Worm (Caenorhabditis elegans) whole organism, L4 larva: Measurements from ENCODE around the gene odr-7.

Experiments
- D1046.2 ChIP-seq: fragments of 200-800 bp; sonication (Bioruptor generic); IDR thresholded peaks from 2 replicates; pipeline ENCODE4 v1.3.6; 2022; ENCODE audit warnings: missing genetic modification characterization, missing compliant biosample characterization
- F10B5.3 ChIP-seq: sonication (generic microtip); optimal IDR thresholded peaks from 2 replicates; lab custom pipeline; 2016; ENCODE audit warnings: mild to moderate bottlenecking, missing genetic modification characterization, missing compliant biosample characterization
- R02D3.7 ChIP-seq: fragments of 150-350 bp; sonication (generic microtip); optimal IDR thresholded peaks from 3 replicates; lab custom pipeline; 2014; ENCODE audit warnings: missing biosample characterization, missing genetic modification characterization
- Y48G9A.11 ChIP-seq: fragments of 200-800 bp; sonication (Bioruptor generic); IDR thresholded peaks from 2 replicates; pipeline ENCODE4 v1.3.6; 2022; ENCODE audit warnings: missing genetic modification reagents, missing genetic modification characterization, missing compliant biosample characterization
- ZK546.5 ChIP-seq, 2 experiments: sonication (generic microtip); optimal IDR thresholded peaks; 2 replicates each; lab custom pipeline; 2017; ENCODE audit warnings: missing biosample characterization in 2 of 2, missing genetic modification characterization in 2 of 2
- aha-1 ChIP-seq: fragments of 150-350 bp; peaks from one replicate; lab custom pipeline; 2014; ENCODE audit warnings: missing biosample characterization, missing genetic modification characterization
- attf-4 ChIP-seq: sonication (generic microtip); optimal IDR thresholded peaks from 3 replicates; lab custom pipeline; 2017; ENCODE audit warnings: missing biosample characterization, missing genetic modification characterization
- ceh-28 ChIP-seq: fragments of 150-350 bp; optimal IDR thresholded peaks from 2 replicates; lab custom pipeline; 2014; ENCODE audit warnings: missing biosample characterization, missing genetic modification reagents, missing genetic modification characterization
- cey-2 ChIP-seq: sonication (generic microtip); optimal IDR thresholded peaks from 3 replicates; lab custom pipeline; 2017; ENCODE audit warnings: missing genetic modification characterization, mild to moderate bottlenecking, missing compliant biosample characterization, antibody characterized with exemption, borderline replicate concordance; ENCODE audit not compliant: insufficient read depth
- daf-12 ChIP-seq: fragments of 150-350 bp; optimal IDR thresholded peaks from 2 replicates; lab custom pipeline; 2014; ENCODE audit warnings: missing biosample characterization, missing genetic modification reagents, missing genetic modification characterization
- daf-19 ChIP-seq: fragments of 200-800 bp; sonication (Bioruptor generic); conservative IDR thresholded peaks from 2 replicates; pipeline ENCODE4 v1.3.6; 2022; ENCODE audit warnings: missing genetic modification characterization, missing compliant biosample characterization
- dmd-6 ChIP-seq: fragments of 200-800 bp; sonication (Bioruptor generic); IDR thresholded peaks from 2 replicates; pipeline ENCODE4 v1.3.6; 2022; ENCODE audit warnings: missing genetic modification reagents, missing genetic modification characterization, missing compliant biosample characterization
- dmd-8 ChIP-seq: fragments of 200-800 bp; sonication (Bioruptor generic); IDR thresholded peaks from 2 replicates; pipeline ENCODE4 v1.3.6; 2022; ENCODE audit warnings: missing genetic modification characterization, missing compliant biosample characterization
- dve-1 ChIP-seq: sonication (generic microtip); optimal IDR thresholded peaks from 2 replicates; lab custom pipeline; 2017; ENCODE audit warnings: antibody characterized with exemption, mild to moderate bottlenecking, missing genetic modification characterization, missing compliant biosample characterization; ENCODE audit not compliant: insufficient read depth
- fkh-10 ChIP-seq: fragments of 150-350 bp; optimal IDR thresholded peaks from 2 replicates; lab custom pipeline; 2014; ENCODE audit warnings: missing biosample characterization, missing genetic modification reagents, missing genetic modification characterization
- gei-8 ChIP-seq: fragments of 200-800 bp; sonication (Bioruptor generic); optimal IDR thresholded peaks from 2 replicates; lab custom pipeline; 2018; ENCODE audit warnings: mild to moderate bottlenecking, missing genetic modification characterization, missing compliant biosample characterization
- hif-1 ChIP-seq, 2 experiments: sonication (generic microtip); optimal IDR thresholded peaks; 2 replicates each; lab custom pipeline; 2016 to 2017; ENCODE audit warnings: missing compliant biosample characterization in 2 of 2, missing genetic modification characterization in 2 of 2, missing genetic modification reagents in 2 of 2, missing genotype in 2 of 2, mild to moderate bottlenecking in 1 of 2
- hlh-11 ChIP-seq: fragments of 200-800 bp; sonication (Bioruptor generic); optimal IDR thresholded peaks from 2 replicates; lab custom pipeline; 2018; ENCODE audit warnings: mild to moderate bottlenecking, missing genetic modification characterization, missing compliant biosample characterization
- jun-1 ChIP-seq: fragments of 150-350 bp; optimal IDR thresholded peaks from 2 replicates; lab custom pipeline; 2014; ENCODE audit warnings: missing biosample characterization, missing genetic modification reagents, missing genetic modification characterization
- lim-7 ChIP-seq: fragments of 200-800 bp; sonication (Bioruptor generic); IDR thresholded peaks from 2 replicates; pipeline ENCODE4 v1.3.6; 2022; ENCODE audit warnings: missing genetic modification characterization, missing compliant biosample characterization
- lin-1 ChIP-seq: fragments of 200-800 bp; sonication (Bioruptor generic); IDR thresholded peaks from 2 replicates; pipeline ENCODE4 v1.3.6; 2022; ENCODE audit warnings: missing genetic modification reagents, missing genetic modification characterization, missing compliant biosample characterization
- lin-39 ChIP-seq: fragments of 150-350 bp; optimal IDR thresholded peaks from 2 replicates; lab custom pipeline; 2014; ENCODE audit warnings: missing biosample characterization, missing genetic modification reagents, missing genetic modification characterization
- madf-9 ChIP-seq: fragments of 200-800 bp; sonication (Bioruptor generic); conservative IDR thresholded peaks from 2 replicates; pipeline ENCODE4 v1.3.6; 2022; ENCODE audit warnings: missing genetic modification reagents, missing genetic modification characterization, missing compliant biosample characterization
- mdl-1 ChIP-seq, 2 experiments: fragments of 150-350 bp in 1 of 2; sonication (generic microtip) in 1 of 2; optimal IDR thresholded peaks; 2 replicates each; lab custom pipeline; 2014 to 2017; ENCODE audit warnings: missing biosample characterization in 2 of 2, missing genetic modification characterization in 2 of 2
- mdt-29 ChIP-seq: fragments of 200-800 bp; sonication (Bioruptor generic); IDR thresholded peaks from 2 replicates; pipeline ENCODE4 v1.3.6; 2022; ENCODE audit warnings: missing genetic modification reagents, missing genetic modification characterization, missing compliant biosample characterization
- mep-1 ChIP-seq: fragments of 150-350 bp; sonication (generic microtip); optimal IDR thresholded peaks from 3 replicates; lab custom pipeline; 2014; ENCODE audit warnings: missing biosample characterization, missing genetic modification characterization
- nhr-11 ChIP-seq: fragments of 150-350 bp; optimal IDR thresholded peaks from 2 replicates; lab custom pipeline; 2014; ENCODE audit warnings: missing biosample characterization, missing genetic modification characterization
- nhr-111 ChIP-seq: fragments of 200-800 bp; sonication (Bioruptor generic); optimal IDR thresholded peaks from 2 replicates; lab custom pipeline; 2018; ENCODE audit warnings: mild to moderate bottlenecking, missing genetic modification characterization, missing compliant biosample characterization
- nhr-237 ChIP-seq: sonication (generic microtip); optimal IDR thresholded peaks from 2 replicates; lab custom pipeline; 2017; ENCODE audit warnings: missing biosample characterization, missing genetic modification characterization
- nhr-25 ChIP-seq: sonication (generic microtip); optimal IDR thresholded peaks from 2 replicates; lab custom pipeline; 2017; ENCODE audit warnings: missing genetic modification characterization, mild to moderate bottlenecking, missing compliant biosample characterization, antibody characterized with exemption, moderate library complexity, borderline replicate concordance; ENCODE audit not compliant: insufficient read depth
- nhr-28 ChIP-seq: fragments of 150-350 bp; optimal IDR thresholded peaks from 2 replicates; lab custom pipeline; 2014; ENCODE audit warnings: missing biosample characterization, missing genetic modification characterization
- nhr-42 ChIP-seq: fragments of 200-800 bp; sonication (Bioruptor generic); IDR thresholded peaks from 2 replicates; pipeline ENCODE4 v1.3.6; 2022; ENCODE audit warnings: missing genetic modification characterization, missing compliant biosample characterization
- nhr-76 ChIP-seq: fragments of 150-350 bp; optimal IDR thresholded peaks from 2 replicates; lab custom pipeline; 2014; ENCODE audit warnings: missing biosample characterization, missing genetic modification characterization
- nhr-77 ChIP-seq: fragments of 150-350 bp; optimal IDR thresholded peaks from 2 replicates; lab custom pipeline; 2014; ENCODE audit warnings: missing biosample characterization, missing genetic modification characterization
- pha-4 ChIP-seq, 2 experiments: fragments of 150-350 bp in 1 of 2; fragments of 200-800 bp in 1 of 2; sonication (Bioruptor generic) in 1 of 2; IDR thresholded peaks in 1 of 2; optimal IDR thresholded peaks in 1 of 2; 2 replicates each; pipeline versions ENCODE4 v1.3.6 to Lab custom; 2014 to 2022; ENCODE audit warnings: missing genetic modification characterization in 2 of 2, missing genetic modification reagents in 2 of 2, missing biosample characterization in 1 of 2, missing compliant biosample characterization in 1 of 2
- rbr-2 ChIP-seq: sonication (generic microtip); optimal IDR thresholded peaks from 2 replicates; lab custom pipeline; 2016; ENCODE audit warnings: missing genotype, missing genetic modification characterization, missing compliant biosample characterization
- saeg-2 ChIP-seq: fragments of 200-800 bp; sonication (Bioruptor generic); IDR thresholded peaks from 2 replicates; pipeline ENCODE4 v1.3.6; 2022; ENCODE audit warnings: missing genetic modification reagents, missing genetic modification characterization, missing compliant biosample characterization
- snpc-4 ChIP-seq: fragments of 150-350 bp; optimal IDR thresholded peaks from 2 replicates; lab custom pipeline; 2014; ENCODE audit warnings: missing biosample characterization, missing genetic modification characterization
- tra-1 ChIP-seq: fragments of 200-800 bp; sonication (Bioruptor generic); IDR thresholded peaks from 2 replicates; pipeline ENCODE4 v1.3.6; 2022; ENCODE audit warnings: missing genetic modification reagents, missing genetic modification characterization, missing compliant biosample characterization
- zfp-2 ChIP-seq: sonication (generic microtip); optimal IDR thresholded peaks from 2 replicates; lab custom pipeline; 2016; ENCODE audit warnings: mild to moderate bottlenecking, missing genetic modification characterization, missing compliant biosample characterization
- zip-11 ChIP-seq: fragments of 200-800 bp; sonication (Bioruptor generic); IDR thresholded peaks from 2 replicates; pipeline ENCODE4 v1.3.6; 2022; ENCODE audit warnings: missing genetic modification characterization, missing compliant biosample characterization
- zip-2 ChIP-seq: fragments of 150-350 bp; optimal IDR thresholded peaks from 2 replicates; lab custom pipeline; 2014; ENCODE audit warnings: missing biosample characterization, missing genetic modification characterization

The odr-7 gene

DNA sequence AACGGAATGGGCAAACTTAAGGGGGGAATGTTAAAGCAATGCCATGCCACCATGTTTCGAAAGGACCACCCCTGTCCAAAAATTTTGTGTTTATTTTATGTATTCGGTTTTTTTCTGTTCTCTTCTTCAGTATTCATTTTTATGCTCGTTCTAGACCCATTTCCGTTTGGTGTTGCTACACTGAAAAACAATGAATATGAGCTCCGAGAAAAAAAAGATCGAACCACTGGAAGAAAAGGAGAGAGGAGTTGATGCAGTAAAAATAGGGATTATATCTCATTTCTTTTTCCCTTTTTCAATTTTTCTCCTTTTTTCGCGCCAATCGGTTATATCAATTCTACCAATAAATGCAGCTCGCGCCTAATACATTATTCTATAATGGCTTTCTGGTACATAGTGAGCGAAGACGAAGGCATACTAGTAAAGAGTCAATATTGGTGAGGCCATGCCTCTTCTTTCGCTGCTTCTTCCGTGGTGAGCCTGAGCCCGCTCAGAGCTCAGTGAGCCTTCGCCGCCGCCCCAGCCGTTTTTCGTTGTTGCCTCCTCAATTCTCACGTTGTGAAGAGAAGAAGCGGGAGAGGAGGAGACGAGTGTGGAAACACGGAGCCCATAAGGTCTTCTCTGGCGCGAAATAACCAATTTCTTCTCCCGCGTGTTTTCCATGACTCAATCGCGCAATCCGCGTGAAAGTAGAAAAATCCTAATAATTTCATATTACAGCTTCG, 21.3 kb downstream of the odr-7 start (continued):
- TF ChIP-seq Y48G9A.11 (GFP tag; lab: Robert Waterston, UW) (no peak), D1046.2 (GFP tag; lab: Robert Waterston, UW) (no peak), nhr-11 (tag; lab: Kevin White, UChicago) (no peak), mep-1 (no peak), aha-1 (tag; lab: Kevin White, UChicago) (peak; percentile 83), jun-1 (tag; lab: Kevin White, UChicago) (no peak), rbr-2 (peak; percentile 16), hlh-11 (tag; lab: Kevin White, UChicago) (no peak), lin-1 (GFP tag; lab: Robert Waterston, UW) (no peak), gei-8 (no peak), nhr-237 (tag; lab: Kevin White, UChicago) (no peak), lin-39 (tag; lab: Kevin White, UChicago) (no peak), nhr-28 (tag; lab: Kevin White, UChicago) (no peak), ceh-28 (tag; lab: Kevin White, UChicago) (no peak), attf-4 (tag; lab: Kevin White, UChicago) (no peak), daf-19 (GFP tag; lab: Robert Waterston, UW) (no peak), zip-11 (GFP tag; lab: Robert Waterston, UW) (no peak), nhr-111 (GFP tag; lab: Kevin White, UChicago) (no peak), nhr-77 (tag; lab: Kevin White, UChicago) (no peak), dmd-6 (0 out of 2 replicates have a peak, but pooled peaks have one; percentile 11), pha-4 (GFP tag; IDR thresholded peaks at IDR 0.05; lab: Robert Waterston, UW) (0 out of 2 replicates have a peak, but pooled peaks have one; percentile 20), pha-4 (tag; optimal IDR thresholded peaks at IDR 0.05; lab: Kevin White, UChicago) (no peak), lim-7 (GFP tag; lab: Robert Waterston, UW) (no peak), snpc-4 (tag; lab: Kevin White, UChicago) (no peak), mdl-1 (tag; optimal IDR thresholded peaks at IDR 0.05; lab: Kevin White, UChicago) (no peak), ZK546.5 (tag; optimal IDR thresholded peaks at IDR 0.05; lab: Kevin White, UChicago) (no peak), fkh-10 (GFP tag; lab: Kevin White, UChicago) (no peak), nhr-42 (no peak), dmd-8 (GFP tag; lab: Robert Waterston, UW) (no peak), dve-1 (no peak), R02D3.7 (tag; lab: Kevin White, UChicago) (no peak), tra-1 (GFP tag; lab: Robert Waterston, UW) (no peak), nhr-25 (tag; lab: Kevin White, UChicago) (no peak), F10B5.3 (tag; lab: Kevin White, UChicago) (no peak), saeg-2 (GFP tag; lab: Robert Waterston, UW) (no peak), mdt-29 (GFP tag; lab: Robert Waterston, UW) (no peak)
- TF ChIP-seq, all 104 proteins: peak for 7

DNA sequence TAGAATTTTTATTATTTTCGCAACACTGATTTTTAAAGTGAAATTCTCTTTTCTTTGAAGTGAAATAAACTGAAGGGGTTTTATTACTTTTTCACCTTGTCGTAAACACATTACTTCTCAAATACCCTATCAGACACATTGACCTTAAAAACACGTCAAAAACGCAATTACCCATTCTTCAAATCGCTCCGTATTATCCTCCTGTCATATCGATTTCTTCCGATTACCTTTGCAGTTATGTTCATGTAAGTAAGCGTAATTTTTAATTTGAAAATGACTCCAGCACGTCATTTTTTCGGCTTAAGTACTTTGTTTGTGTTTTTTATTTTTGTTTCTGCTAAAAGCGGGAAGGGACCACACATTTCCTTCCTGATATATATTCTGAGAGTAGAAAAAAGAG, 23.2 kb downstream of the odr-7 start:
- TF ChIP-seq hif-1 (tag; optimal IDR thresholded peaks at IDR 0.05; lab: Kevin White, UChicago) = no peak
- TF ChIP-seq ZK546.5 (tag; optimal IDR thresholded peaks at IDR 0.05; lab: Kevin White, UChicago) = no peak
- no peak for TF ChIP-seq R02D3.7 (tag; lab: Kevin White, UChicago)
- TF ChIP-seq lin-39 (tag; lab: Kevin White, UChicago) = no peak
- TF ChIP-seq F10B5.3 (tag; lab: Kevin White, UChicago) = no peak
- TF ChIP-seq madf-9 (GFP tag; lab: Robert Waterston, UW) = no peak
- no peak for TF ChIP-seq zfp-2 (tag; lab: Kevin White, UChicago)
- TF ChIP-seq nhr-77 (tag; lab: Kevin White, UChicago) = no peak
- TF ChIP-seq nhr-237 (tag; lab: Kevin White, UChicago) = no peak
- no peak for TF ChIP-seq cey-2 (tag; lab: Kevin White, UChicago)
- TF ChIP-seq zip-2 = no peak
- no peak for TF ChIP-seq nhr-76 (tag; lab: Kevin White, UChicago)
- no peak for TF ChIP-seq daf-12
- TF ChIP-seq, all 104 proteins: peak for 0
